Fruit fly (Drosophila melanogaster) whole organism, embryonic: ENCODE data around the gene mei-218.

Experiments used
- Atf-2 ChIP-seq: fragments of 200-800 bp; sonication (Bioruptor generic); optimal IDR thresholded peaks from 2 replicates; lab custom pipeline; 2016; ENCODE audit warnings: missing biosample characterization, missing genetic modification characterization
- Awh ChIP-seq: fragments of 200-800 bp; sonication (Bioruptor generic); IDR thresholded peaks from 2 replicates; pipeline ENCODE4, ENCODE4 v1.3.6; 2022; ENCODE audit warnings: missing biosample characterization, missing genetic modification characterization
- B-H2 ChIP-seq: fragments of 200-800 bp; sonication (Bioruptor generic); optimal IDR thresholded peaks from 2 replicates; lab custom pipeline; 2018; ENCODE audit warnings: missing biosample characterization, mild to moderate bottlenecking, missing genetic modification characterization
- Bdp1 ChIP-seq: fragments of 200-800 bp; sonication (Bioruptor generic); optimal IDR thresholded peaks from 3 replicates; lab custom pipeline; 2016; ENCODE audit warnings: missing biosample characterization, missing genetic modification characterization
- CG10147 ChIP-seq: fragments of 200-800 bp; sonication (Bioruptor generic); optimal IDR thresholded peaks from 2 replicates; lab custom pipeline; 2019; ENCODE audit warnings: missing biosample characterization, mild to moderate bottlenecking, missing genetic modification characterization, moderate library complexity
- CG12104 ChIP-seq: fragments of 200-800 bp; sonication (Bioruptor generic); optimal IDR thresholded peaks from 3 replicates; lab custom pipeline; 2016; ENCODE audit warnings: missing biosample characterization, missing genetic modification characterization
- CG12155 ChIP-seq: fragments of 200-800 bp; sonication (Bioruptor generic); optimal IDR thresholded peaks from 3 replicates; lab custom pipeline; 2016; ENCODE audit warnings: missing biosample characterization, missing genetic modification characterization
- CG12769 ChIP-seq: fragments of 200-800 bp; sonication (Bioruptor generic); optimal IDR thresholded peaks from 2 replicates; lab custom pipeline; 2019; ENCODE audit warnings: missing biosample characterization, mild to moderate bottlenecking, missing genetic modification characterization, moderate library complexity
- CG14050 ChIP-seq: fragments of 200-800 bp; sonication (Bioruptor generic); IDR thresholded peaks from 3 replicates; pipeline ENCODE4 v1.3.6; 2022; ENCODE audit warnings: missing biosample characterization, missing genetic modification characterization
- CG15073 ChIP-seq: fragments of 200-800 bp; sonication (Bioruptor generic); optimal IDR thresholded peaks from 2 replicates; lab custom pipeline; 2016; ENCODE audit warnings: missing biosample characterization, missing genetic modification characterization
- CG1647 ChIP-seq: fragments of 200-800 bp; sonication (Bioruptor generic); optimal IDR thresholded peaks from 3 replicates; lab custom pipeline; 2016; ENCODE audit warnings: missing biosample characterization, missing genetic modification characterization
- CG17359 ChIP-seq: fragments of 200-800 bp; sonication (Bioruptor generic); optimal IDR thresholded peaks from 3 replicates; lab custom pipeline; 2018; ENCODE audit warnings: missing biosample characterization, mild to moderate bottlenecking, missing genetic modification characterization, moderate library complexity
- CG17361 ChIP-seq: fragments of 200-800 bp; sonication (Bioruptor generic); IDR thresholded peaks from 3 replicates; pipeline ENCODE4 v1.3.6; 2022; ENCODE audit warnings: missing biosample characterization, missing genetic modification characterization
- CG17568 ChIP-seq: fragments of 200-800 bp; sonication (Bioruptor generic); optimal IDR thresholded peaks from 2 replicates; lab custom pipeline; 2018; ENCODE audit warnings: missing biosample characterization, mild to moderate bottlenecking, missing genetic modification characterization, moderate library complexity
- CG17912 ChIP-seq: fragments of 200-800 bp; sonication (Bioruptor generic); optimal IDR thresholded peaks from 2 replicates; lab custom pipeline; 2018; ENCODE audit warnings: missing biosample characterization, mild to moderate bottlenecking, missing genetic modification characterization
- CG18619 ChIP-seq: fragments of 200-800 bp; sonication (Bioruptor generic); optimal IDR thresholded peaks from 3 replicates; lab custom pipeline; 2017; ENCODE audit warnings: missing biosample characterization, mild to moderate bottlenecking, missing genetic modification characterization
- CG2202 ChIP-seq: fragments of 200-800 bp; sonication (Bioruptor generic); optimal IDR thresholded peaks from 2 replicates; lab custom pipeline; 2018; ENCODE audit warnings: missing biosample characterization, mild to moderate bottlenecking, missing genetic modification characterization
- CG33213 ChIP-seq: fragments of 200-800 bp; sonication (Bioruptor generic); optimal IDR thresholded peaks from 3 replicates; lab custom pipeline; 2016; ENCODE audit warnings: missing biosample characterization, missing genetic modification characterization
- CG3838 ChIP-seq: fragments of 200-800 bp; sonication (Bioruptor generic); optimal IDR thresholded peaks from 3 replicates; lab custom pipeline; 2016; ENCODE audit warnings: missing biosample characterization, missing genetic modification characterization
- CG3995 ChIP-seq: fragments of 200-800 bp; sonication (Bioruptor generic); optimal IDR thresholded peaks from 3 replicates; lab custom pipeline; 2016; ENCODE audit warnings: missing biosample characterization, missing genetic modification characterization
- CG43689 ChIP-seq: fragments of 200-800 bp; sonication (Bioruptor generic); IDR thresholded peaks from 2 replicates; pipeline ENCODE4 v1.3.6; 2022; ENCODE audit warnings: missing biosample characterization, missing genetic modification characterization
- CG6791 ChIP-seq: fragments of 200-800 bp; sonication (Bioruptor generic); IDR thresholded peaks from 3 replicates; pipeline ENCODE4 v1.3.6; 2022; ENCODE audit warnings: missing biosample characterization, missing genetic modification characterization; ENCODE audit not compliant: partially characterized antibody
- CG9817 ChIP-seq: fragments of 200-800 bp; sonication (Bioruptor generic); optimal IDR thresholded peaks from 2 replicates; lab custom pipeline; 2018; ENCODE audit warnings: missing biosample characterization, mild to moderate bottlenecking, missing genetic modification characterization, moderate library complexity
- Dek ChIP-seq: fragments of 200-800 bp; sonication (Bioruptor generic); optimal IDR thresholded peaks from 3 replicates; lab custom pipeline; 2019; ENCODE audit warnings: missing biosample characterization, mild to moderate bottlenecking, missing genetic modification characterization, moderate library complexity
- Ets97D ChIP-seq: fragments of 200-800 bp; sonication (Bioruptor generic); optimal IDR thresholded peaks from 3 replicates; lab custom pipeline; 2016; ENCODE audit warnings: missing biosample characterization, missing genetic modification characterization
- HmgZ ChIP-seq: fragments of 200-800 bp; sonication (Bioruptor generic); optimal IDR thresholded peaks from 2 replicates; lab custom pipeline; 2018; ENCODE audit warnings: missing biosample characterization, mild to moderate bottlenecking, missing genetic modification characterization
- Jarid2 ChIP-seq: fragments of 200-800 bp; sonication (Bioruptor generic); optimal IDR thresholded peaks from 3 replicates; lab custom pipeline; 2017; ENCODE audit warnings: mild to moderate bottlenecking, missing biosample characterization, missing genetic modification reagents, missing genetic modification characterization
- Kr ChIP-seq: fragments of 200-800 bp; sonication (Bioruptor generic); optimal IDR thresholded peaks from 2 replicates; lab custom pipeline; 2017; ENCODE audit warnings: missing biosample characterization, mild to moderate bottlenecking, missing genetic modification characterization
- Oaz ChIP-seq: fragments of 200-800 bp; sonication (Bioruptor generic); IDR thresholded peaks from 2 replicates; pipeline ENCODE4 v1.3.6; 2022; ENCODE audit warnings: missing biosample characterization, missing genetic modification characterization
- Rfx ChIP-seq: fragments of 200-800 bp; sonication (Bioruptor generic); IDR thresholded peaks from 2 replicates; pipeline ENCODE4 v1.3.6; 2022; ENCODE audit warnings: missing biosample characterization, missing genetic modification characterization
- Sox100B ChIP-seq: fragments of 200-800 bp; sonication (Bioruptor generic); optimal IDR thresholded peaks from 3 replicates; lab custom pipeline; 2018; ENCODE audit warnings: missing biosample characterization, mild to moderate bottlenecking, missing genetic modification characterization
- Taf1 ChIP-seq: fragments of 200-800 bp; sonication (Bioruptor generic); IDR thresholded peaks from 2 replicates; pipeline ENCODE4 v1.3.6; 2022; ENCODE audit warnings: missing biosample characterization, missing genetic modification characterization
- Xrp1 ChIP-seq: fragments of 200-800 bp; sonication (Bioruptor generic); IDR thresholded peaks from 2 replicates; pipeline ENCODE4 v1.3.6; 2022; ENCODE audit warnings: missing biosample characterization, missing genetic modification characterization
- ap ChIP-seq: fragments of 200-800 bp; sonication (Bioruptor generic); IDR thresholded peaks from 2 replicates; pipeline ENCODE4 v1.3.6; 2022; ENCODE audit warnings: missing biosample characterization, missing genetic modification characterization
- btn ChIP-seq: fragments of 200-800 bp; sonication (Bioruptor generic); optimal IDR thresholded peaks from 2 replicates; lab custom pipeline; 2016; ENCODE audit warnings: missing biosample characterization, missing genetic modification characterization
- cas ChIP-seq: fragments of 200-800 bp; sonication (Bioruptor generic); IDR thresholded peaks from 2 replicates; pipeline ENCODE4 v1.3.6; 2022; ENCODE audit warnings: missing biosample characterization, missing genetic modification characterization
- cato ChIP-seq: fragments of 200-800 bp; sonication (Bioruptor generic); optimal IDR thresholded peaks from 2 replicates; lab custom pipeline; 2016; ENCODE audit warnings: missing biosample characterization, missing genetic modification characterization, borderline replicate concordance
- cg ChIP-seq: fragments of 200-800 bp; sonication (Bioruptor generic); optimal IDR thresholded peaks from 3 replicates; lab custom pipeline; 2019; ENCODE audit warnings: missing biosample characterization, mild to moderate bottlenecking, missing genetic modification characterization, moderate library complexity
- disco-r ChIP-seq: fragments of 200-800 bp; sonication (Bioruptor generic); optimal IDR thresholded peaks from 2 replicates; lab custom pipeline; 2016; ENCODE audit warnings: missing biosample characterization, missing genetic modification characterization
- eve ChIP-seq, 2 experiments: fragments of >200 bp; optimal IDR thresholded peaks; 2 replicates each; lab custom pipeline; 2017; ENCODE audit warnings: missing biosample characterization in 2 of 2, missing genetic modification characterization in 2 of 2
- fru ChIP-seq: fragments of >200 bp; optimal IDR thresholded peaks from 2 replicates; lab custom pipeline; 2017
- h ChIP-seq: fragments of >200 bp; optimal IDR thresholded peaks from 2 replicates; lab custom pipeline; 2017
- luna ChIP-seq: fragments of 200-800 bp; sonication (Bioruptor generic); optimal IDR thresholded peaks from 2 replicates; lab custom pipeline; 2016; ENCODE audit warnings: missing biosample characterization, missing genetic modification characterization
- nmo ChIP-seq: fragments of 200-800 bp; sonication (Bioruptor generic); optimal IDR thresholded peaks from 2 replicates; lab custom pipeline; 2018; ENCODE audit warnings: missing biosample characterization, mild to moderate bottlenecking, missing genetic modification characterization, moderate library complexity
- pho ChIP-seq: fragments of 200-800 bp; sonication (Bioruptor generic); optimal IDR thresholded peaks from 2 replicates; lab custom pipeline; 2016; ENCODE audit warnings: missing biosample characterization, missing genetic modification characterization
- pnt ChIP-seq: fragments of 200-800 bp; sonication (Bioruptor generic); optimal IDR thresholded peaks from 3 replicates; lab custom pipeline; 2016; ENCODE audit warnings: missing biosample characterization, missing genetic modification characterization
- prd ChIP-seq, 3 experiments: fragments of >200 bp in 2 of 3; fragments of 200-800 bp in 1 of 3; sonication (Bioruptor generic) in 1 of 3; optimal IDR thresholded peaks in 2 of 3; IDR thresholded peaks in 1 of 3; 2 replicates in 2 of 3; 3 replicates in 1 of 3; pipeline versions ENCODE4 v1.3.6 to Lab custom; 2017 to 2022; ENCODE audit warnings: missing biosample characterization in 1 of 3, missing genetic modification characterization in 1 of 3
- psq ChIP-seq: fragments of 200-800 bp; sonication (Bioruptor generic); optimal IDR thresholded peaks from 2 replicates; lab custom pipeline; 2017; ENCODE audit warnings: missing biosample characterization, missing genetic modification characterization
- salm ChIP-seq: fragments of 200-800 bp; sonication (Bioruptor generic); optimal IDR thresholded peaks from 2 replicates; lab custom pipeline; 2018; ENCODE audit warnings: missing biosample characterization, mild to moderate bottlenecking, missing genetic modification characterization
- slp2 ChIP-seq: fragments of 200-800 bp; sonication (Bioruptor generic); optimal IDR thresholded peaks from 2 replicates; lab custom pipeline; 2016; ENCODE audit warnings: missing biosample characterization, missing genetic modification characterization

The mei-218 gene

dm6 chrX:17147983-17148637 is 5.3 kb upstream of the mei-218 start, which contains the start of gene RpS5a (continued):
- TF ChIP-seq CG3995 = peak; percentile 84
- TF ChIP-seq btn (GFP tag; lab: Kevin White, UChicago) = peak; percentile 22
- TF ChIP-seq Ets97D = peak; percentile 98
- no peak for TF ChIP-seq prd (optimal IDR thresholded peaks at IDR 0.05; lab: Kevin White, UChicago)
- TF ChIP-seq prd (GFP tag; IDR thresholded peaks at IDR 0.05; lab: Robert Waterston, UW) = peak; percentile 69
- TF ChIP-seq cas (GFP tag; lab: Robert Waterston, UW) = 0 out of 2 replicates have a peak, but pooled peaks have one; percentile 18
- peak; percentile 69 for TF ChIP-seq luna
- peak; percentile 54 for TF ChIP-seq CG1647 (GFP tag; lab: Kevin White, UChicago)
- TF ChIP-seq Taf1 (GFP tag; lab: Robert Waterston, UW) = peak; percentile 43; the same call in 1 of the 2 replicates
- peak; percentile 41 for TF ChIP-seq salm (tag; lab: Kevin White, UChicago)
- TF ChIP-seq cg = peak; percentile 95
- TF ChIP-seq CG17361 (GFP tag; lab: Robert Waterston, UW) = peak; percentile 82
- TF ChIP-seq B-H2 (GFP tag; lab: Kevin White, UChicago) = peak; percentile 87
- peak; percentile 85 for TF ChIP-seq CG17912 (GFP tag; lab: Kevin White, UChicago)
- TF ChIP-seq CG17568 (GFP tag; lab: Kevin White, UChicago) = peak; percentile 62
- TF ChIP-seq ap = peak; percentile 45; the same call in 1 of the 2 replicates
- peak; percentile 60 for TF ChIP-seq Atf-2
- no peak; the same call in 1 of the 2 replicates for TF ChIP-seq Xrp1 (GFP tag; lab: Robert Waterston, UW)
- TF ChIP-seq CG18619 (GFP tag; lab: Kevin White, UChicago) = peak; percentile 90
- no peak for TF ChIP-seq fru (lab: Kevin White, UChicago)
- peak; percentile 64 for TF ChIP-seq CG10147 (GFP tag; lab: Kevin White, UChicago)
- peak; percentile 61 for TF ChIP-seq Bdp1 (GFP tag; lab: Kevin White, UChicago)
- TF ChIP-seq CG43689 (GFP tag; lab: Robert Waterston, UW) = no peak
- peak; percentile 72; the same call in 1 of the 3 replicates for TF ChIP-seq CG6791 (GFP tag; lab: Robert Waterston, UW)
- peak; percentile 87 for TF ChIP-seq disco-r (GFP tag; lab: Kevin White, UChicago)
- TF ChIP-seq psq (GFP tag; lab: Kevin White, UChicago) = no peak
- peak; percentile 84 for TF ChIP-seq CG12104
- TF ChIP-seq CG3838 = no peak
- TF ChIP-seq CG12769 = peak; percentile 59
- peak; percentile 59 for TF ChIP-seq pnt
- peak; percentile 59 for TF ChIP-seq CG12155 (GFP tag; lab: Kevin White, UChicago)
- TF ChIP-seq CG14050 (GFP tag; lab: Robert Waterston, UW) = peak; percentile 55; the same call in 2 of the 3 replicates
- peak; percentile 86 for TF ChIP-seq CG33213
- TF ChIP-seq CG17359 (tag; lab: Kevin White, UChicago) = peak; percentile 65
- no peak for TF ChIP-seq Jarid2 (GFP tag; lab: Kevin White, UChicago)
- TF ChIP-seq Sox100B (GFP tag; lab: Kevin White, UChicago) = peak; percentile 86
- peak; percentile 77 for TF ChIP-seq pho (GFP tag; lab: Kevin White, UChicago)
- TF ChIP-seq CG9817 (tag; lab: Kevin White, UChicago) = peak; percentile 77
- peak; percentile 55; the same call in 1 of the 2 replicates for TF ChIP-seq Awh
- TF ChIP-seq HmgZ (tag; lab: Kevin White, UChicago) = peak; percentile 78
- peak; percentile 72 for TF ChIP-seq CG2202 (tag; lab: Kevin White, UChicago)
- peak; percentile 68 for TF ChIP-seq cato (GFP tag; lab: Kevin White, UChicago)
- peak; percentile 25 for TF ChIP-seq Kr (GFP tag; lab: Kevin White, UChicago)
- peak in 1 of 2 experiments; percentile 17 for TF ChIP-seq eve (GFP tag; optimal IDR thresholded peaks at IDR 0.05; lab: Kevin White, UChicago)
- TF ChIP-seq nmo = peak; percentile 80
- TF ChIP-seq CG15073 (GFP tag; lab: Kevin White, UChicago) = no peak
- peak; percentile 51 for TF ChIP-seq Dek (tag; lab: Kevin White, UChicago)
- TF ChIP-seq slp2 (GFP tag; lab: Kevin White, UChicago) = peak; percentile 79
- peak; percentile 60 for TF ChIP-seq Oaz
- no peak for TF ChIP-seq h (lab: Kevin White, UChicago)
- peak; percentile 87 for TF ChIP-seq Rfx
